Fruit fly (Drosophila melanogaster) whole organism, adult: ENCODE measurements around the gene Hr4.
A peak's percentile ranks its signal among the peaks of the same experiment; 100 is the strongest.

Experiments used
- CG11617 ChIP-seq: fragments of 200-800 bp; sonication (Bioruptor generic); optimal IDR thresholded peaks from 2 replicates; lab custom pipeline; 2017; ENCODE audit warnings: mild to moderate bottlenecking, missing biosample characterization, missing genetic modification reagents, missing genetic modification characterization
- CG12768 ChIP-seq: fragments of 200-800 bp; sonication (Bioruptor generic); optimal IDR thresholded peaks from 2 replicates; lab custom pipeline; 2017; ENCODE audit warnings: missing biosample characterization, missing genetic modification characterization, mild to moderate bottlenecking, moderate library complexity, missing genetic modification reagents
- CG14711 ChIP-seq: fragments of 200-800 bp; sonication (Bioruptor generic); optimal IDR thresholded peaks from 2 replicates; lab custom pipeline; 2018; ENCODE audit warnings: missing biosample characterization, mild to moderate bottlenecking, missing genetic modification characterization, moderate library complexity
- CG1620 ChIP-seq: fragments of 200-800 bp; sonication (Bioruptor generic); optimal IDR thresholded peaks from 2 replicates; lab custom pipeline; 2016; ENCODE audit warnings: missing biosample characterization, missing genetic modification characterization
- CG33017 ChIP-seq: fragments of 200-800 bp; sonication (Bioruptor generic); optimal IDR thresholded peaks from 2 replicates; lab custom pipeline; 2018; ENCODE audit warnings: missing biosample characterization, mild to moderate bottlenecking, missing genetic modification characterization, moderate library complexity
- CG5204 ChIP-seq: fragments of 200-800 bp; sonication (Bioruptor generic); optimal IDR thresholded peaks from 2 replicates; lab custom pipeline; 2016; ENCODE audit warnings: missing biosample characterization, missing genetic modification characterization
- CG7045 ChIP-seq: fragments of 200-800 bp; sonication (Bioruptor generic); optimal IDR thresholded peaks from 2 replicates; lab custom pipeline; 2017; ENCODE audit warnings: missing biosample characterization, mild to moderate bottlenecking, missing genetic modification characterization
- CG7101 ChIP-seq: fragments of 200-800 bp; sonication (Bioruptor generic); optimal IDR thresholded peaks from 2 replicates; lab custom pipeline; 2018; ENCODE audit warnings: missing biosample characterization, mild to moderate bottlenecking, missing genetic modification characterization, moderate library complexity
- Clk ChIP-seq: fragments of 200-800 bp; sonication (Bioruptor generic); optimal IDR thresholded peaks from 2 replicates; lab custom pipeline; 2017; ENCODE audit warnings: missing biosample characterization, missing genetic modification characterization
- Crg-1 ChIP-seq: fragments of 200-800 bp; sonication (Bioruptor generic); optimal IDR thresholded peaks from 2 replicates; lab custom pipeline; 2016; ENCODE audit warnings: missing biosample characterization, missing genetic modification characterization
- Hr96 ChIP-seq: fragments of 200-800 bp; sonication (Bioruptor generic); optimal IDR thresholded peaks from 2 replicates; lab custom pipeline; 2016; ENCODE audit warnings: missing biosample characterization, missing genetic modification characterization
- Mnt ChIP-seq: fragments of 200-800 bp; sonication (Bioruptor generic); optimal IDR thresholded peaks from 2 replicates; lab custom pipeline; 2016; ENCODE audit warnings: missing biosample characterization, mild to moderate bottlenecking, missing genetic modification characterization
- bab1 ChIP-seq: fragments of 200-800 bp; sonication (Bioruptor generic); optimal IDR thresholded peaks from 3 replicates; lab custom pipeline; 2019; ENCODE audit warnings: missing biosample characterization, mild to moderate bottlenecking, missing genetic modification characterization, moderate library complexity
- cic ChIP-seq: fragments of 200-800 bp; sonication (Bioruptor generic); optimal IDR thresholded peaks from 2 replicates; lab custom pipeline; 2017; ENCODE audit warnings: missing biosample characterization, mild to moderate bottlenecking, missing genetic modification characterization, moderate library complexity
- cnc ChIP-seq, 2 experiments: fragments of >200 bp; optimal IDR thresholded peaks; 2 replicates each; lab custom pipeline; 2017
- kay ChIP-seq: fragments of 200-800 bp; sonication (Bioruptor generic); peaks from one replicate; lab custom pipeline; 2016; ENCODE audit warnings: missing biosample characterization, missing genetic modification characterization, borderline replicate concordance
- ovo ChIP-seq: fragments of 200-800 bp; sonication (Bioruptor generic); optimal IDR thresholded peaks from 2 replicates; lab custom pipeline; 2016; ENCODE audit warnings: missing biosample characterization, missing genetic modification characterization
- pad ChIP-seq: fragments of 200-800 bp; sonication (Bioruptor generic); optimal IDR thresholded peaks from 3 replicates; lab custom pipeline; 2017; ENCODE audit warnings: missing biosample characterization, missing genetic modification characterization, mild to moderate bottlenecking, moderate library complexity, missing genetic modification reagents
- tj ChIP-seq: fragments of 200-800 bp; sonication (Bioruptor generic); optimal IDR thresholded peaks from 3 replicates; lab custom pipeline; 2017; ENCODE audit warnings: missing biosample characterization, mild to moderate bottlenecking, missing genetic modification characterization, moderate library complexity
- toe ChIP-seq: fragments of 200-800 bp; sonication (Bioruptor generic); optimal IDR thresholded peaks from 2 replicates; lab custom pipeline; 2016; ENCODE audit warnings: missing biosample characterization, missing genetic modification characterization

The Hr4 gene

DNA sequence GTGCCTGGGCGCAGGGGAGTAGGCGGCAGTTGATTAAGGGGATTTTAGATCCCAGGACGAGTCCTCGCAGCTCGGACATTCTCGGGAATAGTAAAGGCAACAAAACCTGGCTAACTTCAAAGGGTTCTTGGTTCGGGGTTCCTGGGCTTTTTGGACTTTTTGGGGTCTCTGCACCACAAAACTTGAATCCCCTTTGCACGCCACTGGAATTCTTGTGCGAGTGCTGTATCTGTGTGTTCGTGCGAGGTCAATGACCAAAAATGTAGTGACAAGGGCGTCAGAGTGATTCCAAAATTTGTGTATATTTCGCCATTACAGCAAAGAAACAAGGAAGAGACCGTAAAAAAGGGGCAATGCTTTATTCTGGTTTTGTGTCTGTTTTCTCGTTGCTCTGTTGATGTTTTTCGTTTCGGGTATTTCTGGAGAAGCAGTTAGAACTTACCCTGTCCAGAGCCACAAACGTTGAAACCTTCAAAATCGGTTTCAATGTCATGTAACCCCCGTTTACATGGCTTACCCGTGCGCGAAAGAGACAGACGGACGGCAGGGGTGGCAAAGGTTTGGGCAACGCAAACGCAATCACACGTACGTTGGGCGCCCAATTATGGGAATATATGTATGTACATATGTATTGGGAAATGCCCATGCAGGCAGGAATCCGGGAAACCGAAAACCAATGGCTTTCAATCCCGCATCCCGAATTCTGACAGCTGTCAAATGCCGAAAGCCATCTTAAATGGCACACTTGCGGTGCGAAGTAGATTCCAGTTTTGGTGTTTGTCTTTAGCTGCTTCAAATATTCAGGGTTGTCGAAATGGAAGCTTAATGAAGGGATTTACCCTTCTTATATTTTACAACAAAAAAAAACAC lies 2.7 kb downstream of the Hr4 start:
- TF ChIP-seq pad (no peak), cnc (optimal IDR thresholded peaks at IDR 0.05; lab: Kevin White, UChicago) (no peak), ovo (no peak), CG33017 (no peak)

DNA sequence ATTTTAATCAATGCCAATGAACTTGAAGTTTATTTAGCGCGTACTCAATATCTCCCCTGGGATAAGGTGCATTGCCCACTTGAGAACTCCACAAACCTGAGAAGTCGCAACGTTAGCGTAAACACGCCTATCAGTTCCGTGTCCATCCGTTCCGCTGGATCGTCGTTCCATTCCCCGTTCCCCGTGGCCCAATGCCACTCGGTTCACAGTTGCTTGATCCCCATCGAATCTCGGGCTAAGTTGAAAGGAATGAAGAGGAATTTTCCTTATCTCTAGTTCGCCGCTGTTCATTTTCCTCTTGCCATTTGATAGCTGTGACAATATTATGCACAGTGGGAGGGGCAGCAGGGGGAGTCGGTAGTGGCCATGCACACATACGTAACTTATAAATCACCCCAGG lies 3.5 kb downstream of the Hr4 start:
- TF ChIP-seq CG33017, result no peak

DNA sequence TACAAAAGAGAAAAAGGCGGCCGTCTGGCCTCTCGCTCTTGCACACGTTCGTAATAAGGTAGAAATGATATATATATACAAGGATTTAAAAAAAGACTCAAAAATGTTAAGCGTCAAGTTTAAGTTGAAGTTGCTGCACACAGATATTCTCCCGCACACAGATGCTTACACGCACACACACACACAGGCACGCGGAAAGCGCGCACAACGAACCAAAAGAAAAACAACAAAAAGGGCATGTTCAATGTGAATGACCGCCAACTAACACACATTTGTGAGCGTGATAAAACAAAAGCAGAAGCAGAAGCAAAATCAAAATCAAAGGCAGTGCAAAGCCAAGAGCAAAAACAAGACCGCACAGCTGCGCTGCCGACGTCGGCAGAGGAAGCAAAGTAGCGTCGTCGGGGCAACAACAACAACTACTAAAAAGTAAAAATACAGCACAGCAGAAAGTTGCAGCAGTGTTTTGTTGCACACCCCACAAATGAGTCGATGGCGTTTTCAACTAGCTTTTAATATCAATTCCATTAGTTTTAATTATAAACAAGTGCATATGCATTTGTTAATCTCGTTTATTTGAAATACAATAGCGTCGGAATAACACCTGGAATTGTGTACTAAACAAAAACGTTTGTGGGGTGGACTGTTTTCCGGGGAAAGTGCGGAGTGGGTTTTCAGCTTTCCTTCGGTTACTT lies 5.6 kb downstream of the Hr4 start:
- TF ChIP-seq Clk (GFP tag; lab: Kevin White, UChicago) (peak; percentile 45), CG12768 (peak; percentile 83), CG5204 (GFP tag; lab: Kevin White, UChicago) (peak; percentile 56), cic (no peak), Crg-1 (peak; percentile 76), CG7101 (tag; lab: Kevin White, UChicago) (peak; percentile 92), CG7045 (GFP tag; lab: Kevin White, UChicago) (peak; percentile 67), Hr96 (GFP tag; lab: Kevin White, UChicago) (peak; percentile 53), CG1620 (GFP tag; lab: Kevin White, UChicago) (peak; percentile 74), bab1 (GFP tag; lab: Kevin White, UChicago) (peak; percentile 95), CG33017 (peak; percentile 88), Mnt (GFP tag; lab: Kevin White, UChicago) (peak; percentile 35), ovo (no peak), cnc (optimal IDR thresholded peaks at IDR 0.05; lab: Kevin White, UChicago) (no peak), kay (no peak), toe (GFP tag; lab: Kevin White, UChicago) (no peak), CG11617 (peak; percentile 75), tj (GFP tag; lab: Kevin White, UChicago) (peak; percentile 85), CG14711 (tag; lab: Kevin White, UChicago) (peak; percentile 91), pad (peak; percentile 83)

DNA sequence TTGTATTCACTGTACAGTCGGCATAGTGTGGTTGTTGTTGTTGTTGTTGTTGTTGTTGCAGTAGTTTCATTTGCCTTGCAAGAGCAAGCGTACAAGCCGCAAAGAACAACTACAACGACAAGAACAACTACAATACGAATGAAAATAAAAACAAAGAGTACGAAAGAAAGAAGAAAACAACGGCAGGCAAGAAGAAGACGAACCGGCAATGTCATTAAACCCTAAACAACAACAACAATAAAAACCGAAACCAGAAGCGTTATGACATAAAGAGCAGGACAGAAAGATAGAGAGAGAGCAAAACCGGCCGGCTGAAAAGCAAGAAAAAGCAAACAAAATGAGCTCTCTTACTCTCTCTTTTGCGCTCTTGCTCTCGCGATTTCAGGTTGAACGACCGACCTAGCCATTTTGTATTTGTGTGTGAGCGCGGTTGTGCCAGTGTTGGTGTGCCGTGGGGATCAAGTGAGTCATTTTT lies 6.2 kb downstream of the Hr4 start:
- no peak for TF ChIP-seq CG11617
- TF ChIP-seq kay, result peak; percentile 52
- TF ChIP-seq CG1620 (GFP tag; lab: Kevin White, UChicago), result no peak
- no peak for TF ChIP-seq Crg-1
- no peak for TF ChIP-seq toe (GFP tag; lab: Kevin White, UChicago)
- TF ChIP-seq tj (GFP tag; lab: Kevin White, UChicago), result peak; percentile 66

DNA sequence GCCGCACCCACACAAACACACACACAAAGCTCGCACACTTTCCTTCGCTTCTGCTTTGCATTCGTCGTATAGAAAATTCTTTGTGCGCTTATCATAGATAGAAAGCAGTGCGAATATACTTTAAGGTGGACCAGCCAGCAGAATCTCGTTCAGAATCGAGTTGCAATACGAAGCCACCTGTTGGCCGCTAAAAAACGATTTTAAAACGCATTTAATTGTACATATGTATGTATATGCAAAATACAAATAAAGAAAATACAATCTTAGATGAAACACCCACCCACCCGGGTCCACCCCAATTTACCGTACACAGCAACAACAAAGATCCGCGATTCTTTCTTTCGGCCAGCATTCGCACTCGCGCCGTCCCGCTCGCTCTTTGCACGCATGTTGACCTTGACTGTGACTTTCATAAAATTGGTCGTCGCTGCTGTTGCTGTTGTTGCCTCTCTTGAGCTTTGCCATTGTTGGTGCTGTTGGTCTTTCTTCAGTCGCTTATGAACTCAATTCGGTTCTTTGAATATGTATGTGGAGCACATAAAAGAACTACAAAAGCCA lies 6.8 kb downstream of the Hr4 start:
- TF ChIP-seq ovo (no peak), cnc (optimal IDR thresholded peaks at IDR 0.05; lab: Kevin White, UChicago) (no peak), kay (no peak), Hr96 (GFP tag; lab: Kevin White, UChicago) (no peak), bab1 (GFP tag; lab: Kevin White, UChicago) (peak; percentile 89), Crg-1 (peak; percentile 9), Mnt (GFP tag; lab: Kevin White, UChicago) (no peak), CG7101 (tag; lab: Kevin White, UChicago) (peak; percentile 79), pad (peak; percentile 48), CG5204 (GFP tag; lab: Kevin White, UChicago) (no peak), toe (GFP tag; lab: Kevin White, UChicago) (no peak), CG11617 (peak; percentile 26), cic (no peak), CG33017 (peak; percentile 16), CG14711 (tag; lab: Kevin White, UChicago) (peak; percentile 77), CG7045 (GFP tag; lab: Kevin White, UChicago) (peak; percentile 8), CG12768 (no peak), Clk (GFP tag; lab: Kevin White, UChicago) (no peak), tj (GFP tag; lab: Kevin White, UChicago) (peak; percentile 39), CG1620 (GFP tag; lab: Kevin White, UChicago) (no peak)

DNA sequence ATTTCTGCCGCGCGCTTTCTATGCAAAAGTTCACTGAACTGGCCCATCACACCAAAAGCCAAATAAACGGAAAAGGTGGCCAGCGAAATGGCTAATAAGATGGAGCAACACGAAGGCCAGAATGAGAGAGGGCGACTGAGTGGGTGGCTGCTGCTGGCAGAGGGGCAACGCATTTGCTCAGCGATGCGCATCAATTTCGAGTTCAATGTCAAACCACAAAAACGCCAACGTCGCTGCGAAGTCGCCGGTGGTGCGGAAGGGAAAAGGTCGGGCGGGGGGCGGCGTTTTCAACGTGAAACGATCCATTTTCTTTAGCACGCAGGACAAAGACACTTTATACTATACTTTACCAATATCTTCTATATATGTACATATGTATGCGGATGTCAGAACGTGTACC lies 7.9 kb downstream of the Hr4 start:
- TF ChIP-seq CG1620 (GFP tag; lab: Kevin White, UChicago) (no peak), CG7101 (tag; lab: Kevin White, UChicago) (no peak), Crg-1 (no peak), CG33017 (no peak), pad (no peak), CG12768 (no peak), bab1 (GFP tag; lab: Kevin White, UChicago) (no peak), tj (GFP tag; lab: Kevin White, UChicago) (no peak)
